Fruit fly (Drosophila melanogaster) whole organism, prepupa: ENCODE measurements around the gene CG4462.
A peak's percentile ranks its signal among the peaks of the same experiment; 100 is the strongest.

Source experiments
- CG10631 ChIP-seq: fragments of 200-800 bp; sonication (Bioruptor generic); optimal IDR thresholded peaks from 2 replicates; lab custom pipeline; 2016; ENCODE audit warnings: missing biosample characterization, missing genetic modification characterization
- CG10669 ChIP-seq: fragments of 200-800 bp; sonication (Bioruptor generic); optimal IDR thresholded peaks from 3 replicates; lab custom pipeline; 2018; ENCODE audit warnings: missing biosample characterization, mild to moderate bottlenecking, missing genetic modification characterization, moderate library complexity
- CG11294 ChIP-seq: fragments of 200-800 bp; sonication (Bioruptor generic); IDR thresholded peaks from 2 replicates; pipeline ENCODE4 v1.3.6; 2022; ENCODE audit warnings: missing biosample characterization, missing genetic modification characterization
- CG11902 ChIP-seq: fragments of 200-800 bp; sonication (Bioruptor generic); optimal IDR thresholded peaks from 3 replicates; lab custom pipeline; 2016; ENCODE audit warnings: missing biosample characterization, missing genetic modification characterization
- CG15336 ChIP-seq: fragments of 200-800 bp; sonication (Bioruptor generic); IDR thresholded peaks from 2 replicates; pipeline ENCODE4 v1.3.6; 2022; ENCODE audit warnings: missing biosample characterization, missing genetic modification characterization
- CG1621 ChIP-seq: fragments of 200-800 bp; sonication (Bioruptor generic); optimal IDR thresholded peaks from 3 replicates; lab custom pipeline; 2018; ENCODE audit warnings: missing biosample characterization, mild to moderate bottlenecking, missing genetic modification characterization
- CG16779 ChIP-seq: fragments of 200-800 bp; sonication (Bioruptor generic); optimal IDR thresholded peaks from 3 replicates; lab custom pipeline; 2017; ENCODE audit warnings: missing biosample characterization, mild to moderate bottlenecking, missing genetic modification characterization
- CG3032 ChIP-seq: fragments of 200-800 bp; optimal IDR thresholded peaks from 2 replicates; lab custom pipeline; 2019; ENCODE audit warnings: missing biosample characterization, mild to moderate bottlenecking, missing genetic modification characterization, moderate library complexity
- CG31627 ChIP-seq: fragments of 200-800 bp; sonication (Bioruptor generic); optimal IDR thresholded peaks from 3 replicates; lab custom pipeline; 2016; ENCODE audit warnings: missing biosample characterization, missing genetic modification characterization
- CG32006 ChIP-seq: fragments of 200-800 bp; sonication (Bioruptor generic); optimal IDR thresholded peaks from 3 replicates; lab custom pipeline; 2017; ENCODE audit warnings: missing biosample characterization, mild to moderate bottlenecking, missing genetic modification characterization
- CG3919 ChIP-seq: fragments of 200-800 bp; sonication (Bioruptor generic); optimal IDR thresholded peaks from 3 replicates; lab custom pipeline; 2016; ENCODE audit warnings: missing biosample characterization, missing genetic modification characterization
- CG4318 ChIP-seq: fragments of 200-800 bp; sonication (Bioruptor generic); optimal IDR thresholded peaks from 3 replicates; lab custom pipeline; 2017; ENCODE audit warnings: missing biosample characterization, mild to moderate bottlenecking, missing genetic modification characterization
- CG6163 ChIP-seq: fragments of 200-800 bp; sonication (Bioruptor generic); IDR thresholded peaks from 3 replicates; pipeline ENCODE4 v1.3.6; 2022; ENCODE audit warnings: missing biosample characterization, missing genetic modification characterization
- CG6808 ChIP-seq: fragments of 200-800 bp; sonication (Bioruptor generic); optimal IDR thresholded peaks from 3 replicates; lab custom pipeline; 2017; ENCODE audit warnings: missing biosample characterization, missing genetic modification characterization, mild to moderate bottlenecking, moderate library complexity, missing genetic modification reagents
- CG6854 ChIP-seq: fragments of 200-800 bp; sonication (Bioruptor generic); optimal IDR thresholded peaks from 2 replicates; lab custom pipeline; 2017; ENCODE audit warnings: missing biosample characterization, mild to moderate bottlenecking, missing genetic modification characterization
- CG8119 ChIP-seq: fragments of 200-800 bp; sonication (Bioruptor generic); IDR thresholded peaks from 3 replicates; pipeline ENCODE4 v1.3.6; 2022; ENCODE audit warnings: missing biosample characterization, missing genetic modification characterization
- Eip78C ChIP-seq: fragments of 200-800 bp; sonication (Bioruptor generic); peaks from one replicate; lab custom pipeline; 2016; ENCODE audit warnings: missing biosample characterization, missing genetic modification characterization
- Hr38 ChIP-seq: sonication (Bioruptor generic); optimal IDR thresholded peaks from 2 replicates; lab custom pipeline; 2016; ENCODE audit warnings: missing biosample characterization, missing genetic modification characterization
- Hr39 ChIP-seq: fragments of 200-800 bp; sonication (Bioruptor generic); optimal IDR thresholded peaks from 2 replicates; lab custom pipeline; 2016; ENCODE audit warnings: missing biosample characterization, missing genetic modification characterization
- Hr4 ChIP-seq: fragments of 200-800 bp; sonication (Bioruptor generic); optimal IDR thresholded peaks from 3 replicates; lab custom pipeline; 2016; ENCODE audit warnings: missing biosample characterization, missing genetic modification characterization
- Lpt ChIP-seq: fragments of 200-800 bp; sonication (Bioruptor generic); optimal IDR thresholded peaks from 3 replicates; lab custom pipeline; 2016; ENCODE audit warnings: missing biosample characterization, missing genetic modification characterization
- Met ChIP-seq: fragments of 200-800 bp; sonication (Bioruptor generic); optimal IDR thresholded peaks from 3 replicates; lab custom pipeline; 2016; ENCODE audit warnings: missing biosample characterization, missing genetic modification characterization
- OdsH ChIP-seq: fragments of 200-800 bp; sonication (Bioruptor generic); optimal IDR thresholded peaks from 3 replicates; lab custom pipeline; 2016; ENCODE audit warnings: missing biosample characterization, missing genetic modification characterization
- Smox ChIP-seq: fragments of 200-800 bp; sonication (Bioruptor generic); optimal IDR thresholded peaks from 3 replicates; lab custom pipeline; 2016; ENCODE audit warnings: missing biosample characterization, missing genetic modification characterization
- Sox102F ChIP-seq: fragments of 200-800 bp; sonication (Bioruptor generic); optimal IDR thresholded peaks from 2 replicates; lab custom pipeline; 2016; ENCODE audit warnings: missing biosample characterization, mild to moderate bottlenecking, missing genetic modification characterization
- Sox14 ChIP-seq: fragments of 200-800 bp; sonication (Bioruptor generic); optimal IDR thresholded peaks from 3 replicates; lab custom pipeline; 2016; ENCODE audit warnings: missing biosample characterization, missing genetic modification characterization
- Sox15 ChIP-seq: fragments of 200-800 bp; sonication (Bioruptor generic); optimal IDR thresholded peaks from 3 replicates; lab custom pipeline; 2016; ENCODE audit warnings: missing biosample characterization, missing genetic modification characterization
- achi ChIP-seq: fragments of 200-800 bp; sonication (Bioruptor generic); optimal IDR thresholded peaks from 3 replicates; lab custom pipeline; 2016; ENCODE audit warnings: missing biosample characterization, missing genetic modification characterization
- acj6 ChIP-seq: fragments of 200-800 bp; sonication (Bioruptor generic); optimal IDR thresholded peaks from 3 replicates; lab custom pipeline; 2016; ENCODE audit warnings: missing biosample characterization, missing genetic modification characterization
- cyc ChIP-seq: fragments of 200-800 bp; sonication (Bioruptor generic); optimal IDR thresholded peaks from 3 replicates; lab custom pipeline; 2016; ENCODE audit warnings: missing biosample characterization, missing genetic modification characterization
- dsx ChIP-seq: fragments of 200-800 bp; optimal IDR thresholded peaks from 3 replicates; lab custom pipeline; 2019; ENCODE audit warnings: missing biosample characterization, mild to moderate bottlenecking, missing genetic modification characterization, moderate library complexity; ENCODE audit not compliant: poor library complexity, severe bottlenecking
- eg ChIP-seq: fragments of 200-800 bp; sonication (Bioruptor generic); IDR thresholded peaks from 3 replicates; pipeline ENCODE4 v1.3.6; 2022; ENCODE audit warnings: missing biosample characterization, missing genetic modification characterization
- fd85E ChIP-seq: fragments of 200-800 bp; sonication (Bioruptor generic); optimal IDR thresholded peaks from 3 replicates; lab custom pipeline; 2016; ENCODE audit warnings: missing biosample characterization, missing genetic modification characterization
- lz ChIP-seq: fragments of 200-800 bp; sonication (Bioruptor generic); optimal IDR thresholded peaks from 3 replicates; lab custom pipeline; 2016; ENCODE audit warnings: missing biosample characterization, missing genetic modification characterization
- salr ChIP-seq, 2 experiments: fragments of 200-800 bp; sonication (Bioruptor generic); optimal IDR thresholded peaks; 3 replicates each; lab custom pipeline; 2016 to 2018; ENCODE audit warnings: missing biosample characterization in 2 of 2, missing genetic modification characterization in 2 of 2, mild to moderate bottlenecking in 1 of 2
- svp ChIP-seq: fragments of 200-800 bp; sonication (Bioruptor generic); peaks from one replicate; lab custom pipeline; 2016; ENCODE audit warnings: missing biosample characterization, missing genetic modification characterization
- topi ChIP-seq: fragments of 200-800 bp; sonication (Bioruptor generic); optimal IDR thresholded peaks from 3 replicates; lab custom pipeline; 2016; ENCODE audit warnings: missing biosample characterization, missing genetic modification characterization
- vri ChIP-seq: fragments of 200-800 bp; sonication (Bioruptor generic); optimal IDR thresholded peaks from 3 replicates; lab custom pipeline; 2016; ENCODE audit warnings: missing biosample characterization, mild to moderate bottlenecking, missing genetic modification characterization

The CG4462 gene

dm6 chr3R:19901742-19902141 is 23.4 kb downstream of the CG4462 start:
- TF ChIP-seq svp (peak; percentile 94), CG3032 (tag; lab: Kevin White, UChicago) (no peak)

DNA sequence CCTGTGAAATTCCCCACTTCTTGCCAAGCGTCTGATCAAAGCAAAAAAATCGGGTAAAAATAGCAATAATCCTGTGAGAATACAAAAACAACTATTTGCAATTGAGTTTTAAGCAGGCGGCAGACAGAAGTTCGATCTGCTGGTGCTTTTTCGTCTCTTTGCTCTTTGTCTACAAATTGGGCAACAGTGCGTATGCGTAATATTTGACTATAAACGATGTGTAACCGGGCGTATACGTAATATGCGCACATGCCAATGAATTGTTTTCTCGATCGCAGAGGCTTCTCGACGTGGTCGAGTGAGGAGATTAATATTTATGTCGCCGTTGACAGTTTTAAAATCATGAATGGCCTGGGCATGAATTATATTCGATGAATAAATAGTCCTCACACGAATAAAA is 29.9 kb downstream of the CG4462 start:
- no peak for TF ChIP-seq CG16779 (tag; lab: Kevin White, UChicago)
- TF ChIP-seq Sox15 (GFP tag; lab: Kevin White, UChicago) = no peak
- no peak for TF ChIP-seq Sox102F (GFP tag; lab: Kevin White, UChicago)
- no peak for TF ChIP-seq lz (GFP tag; lab: Kevin White, UChicago)
- no peak for TF ChIP-seq CG1621 (tag; lab: Kevin White, UChicago)
- TF ChIP-seq Hr38 = no peak
- TF ChIP-seq CG4318 (GFP tag; lab: Kevin White, UChicago) = no peak
- TF ChIP-seq CG6808 (GFP tag; lab: Kevin White, UChicago) = no peak
- TF ChIP-seq topi (GFP tag; lab: Kevin White, UChicago) = no peak
- TF ChIP-seq Lpt (GFP tag; lab: Kevin White, UChicago) = no peak
- TF ChIP-seq CG11294 (GFP tag; lab: Robert Waterston, UW) = no peak
- no peak for TF ChIP-seq dsx (GFP tag; lab: Kevin White, UChicago)
- TF ChIP-seq, all 60 proteins: peak for 0

DNA sequence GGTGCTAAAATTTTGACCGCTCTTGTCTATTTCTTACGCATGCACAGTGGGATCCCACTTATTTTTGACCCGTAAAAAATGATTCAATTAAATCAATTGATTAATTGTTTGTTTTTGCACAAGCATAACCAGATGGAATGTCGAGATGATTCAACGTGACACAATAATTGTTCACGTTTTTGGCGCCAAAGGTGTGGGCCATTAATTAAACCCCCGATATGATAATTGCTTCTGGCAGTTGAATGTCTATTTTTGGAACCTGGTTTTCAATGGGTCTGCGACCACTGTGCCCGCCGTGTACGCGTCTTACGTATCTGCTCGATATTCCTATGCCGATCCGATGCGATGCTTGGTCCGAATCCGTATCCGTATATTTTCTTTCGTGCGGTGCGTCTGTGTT is 33.1 kb downstream of the CG4462 start:
- TF ChIP-seq dsx (GFP tag; lab: Kevin White, UChicago) (no peak), CG10669 (GFP tag; lab: Kevin White, UChicago) (peak; percentile 16), Hr4 (GFP tag; lab: Kevin White, UChicago) (peak; percentile 50), Eip78C (GFP tag; lab: Kevin White, UChicago) (peak; percentile 78), svp (peak; percentile 76), salr (GFP tag; optimal IDR thresholded peaks at IDR 0.05; lab: Kevin White, UChicago) (peak in 1 of 2 experiments; percentile 6), Met (GFP tag; lab: Kevin White, UChicago) (peak; percentile 34), cyc (GFP tag; lab: Kevin White, UChicago) (peak; percentile 33), CG11294 (GFP tag; lab: Robert Waterston, UW) (peak; percentile 58; the same call in 1 of the 2 replicates), Sox14 (peak; percentile 37), CG3919 (peak; percentile 38), CG6854 (no peak), CG4318 (GFP tag; lab: Kevin White, UChicago) (no peak), Hr39 (GFP tag; lab: Kevin White, UChicago) (peak; percentile 40), fd85E (GFP tag; lab: Kevin White, UChicago) (no peak), CG11902 (GFP tag; lab: Kevin White, UChicago) (peak; percentile 6), acj6 (GFP tag; lab: Kevin White, UChicago) (peak; percentile 19), CG15336 (GFP tag; lab: Robert Waterston, UW) (peak; percentile 72), Lpt (GFP tag; lab: Kevin White, UChicago) (no peak), lz (GFP tag; lab: Kevin White, UChicago) (peak; percentile 26), CG32006 (GFP tag; lab: Kevin White, UChicago) (peak; percentile 48), Sox102F (GFP tag; lab: Kevin White, UChicago) (no peak), CG31627 (GFP tag; lab: Kevin White, UChicago) (peak; percentile 35), OdsH (peak; percentile 21), vri (no peak), topi (GFP tag; lab: Kevin White, UChicago) (no peak), CG8119 (GFP tag; lab: Robert Waterston, UW) (peak; percentile 58), achi (peak; percentile 32), Smox (GFP tag; lab: Kevin White, UChicago) (no peak), CG6163 (GFP tag; lab: Robert Waterston, UW) (peak; percentile 56), CG10631 (GFP tag; lab: Kevin White, UChicago) (peak; percentile 43), eg (GFP tag; lab: Robert Waterston, UW) (peak; percentile 66; the same call in 2 of the 3 replicates)
